Fruit fly (Drosophila melanogaster) whole organism, prepupa: Measurements from ENCODE around the gene CG15876.

ENCODE experiments used
- Blimp-1 ChIP-seq: fragments of 200-800 bp; sonication (Bioruptor generic); optimal IDR thresholded peaks from 3 replicates; lab custom pipeline; 2017; ENCODE audit warnings: missing biosample characterization, missing genetic modification characterization, mild to moderate bottlenecking, moderate library complexity, missing genetic modification reagents
- CG10631 ChIP-seq: fragments of 200-800 bp; sonication (Bioruptor generic); optimal IDR thresholded peaks from 2 replicates; lab custom pipeline; 2016; ENCODE audit warnings: missing biosample characterization, missing genetic modification characterization
- CG10669 ChIP-seq: fragments of 200-800 bp; sonication (Bioruptor generic); optimal IDR thresholded peaks from 3 replicates; lab custom pipeline; 2018; ENCODE audit warnings: missing biosample characterization, mild to moderate bottlenecking, missing genetic modification characterization, moderate library complexity
- CG11762 ChIP-seq: fragments of 200-800 bp; sonication (Bioruptor generic); optimal IDR thresholded peaks from 3 replicates; lab custom pipeline; 2016; ENCODE audit warnings: missing biosample characterization, missing genetic modification characterization; ENCODE audit not compliant: insufficient read depth
- CG11902 ChIP-seq: fragments of 200-800 bp; sonication (Bioruptor generic); optimal IDR thresholded peaks from 3 replicates; lab custom pipeline; 2016; ENCODE audit warnings: missing biosample characterization, missing genetic modification characterization
- CG15336 ChIP-seq: fragments of 200-800 bp; sonication (Bioruptor generic); IDR thresholded peaks from 2 replicates; pipeline ENCODE4 v1.3.6; 2022; ENCODE audit warnings: missing biosample characterization, missing genetic modification characterization
- CG1621 ChIP-seq: fragments of 200-800 bp; sonication (Bioruptor generic); optimal IDR thresholded peaks from 3 replicates; lab custom pipeline; 2018; ENCODE audit warnings: missing biosample characterization, mild to moderate bottlenecking, missing genetic modification characterization
- CG16779 ChIP-seq: fragments of 200-800 bp; sonication (Bioruptor generic); optimal IDR thresholded peaks from 3 replicates; lab custom pipeline; 2017; ENCODE audit warnings: missing biosample characterization, mild to moderate bottlenecking, missing genetic modification characterization
- CG3032 ChIP-seq: fragments of 200-800 bp; optimal IDR thresholded peaks from 2 replicates; lab custom pipeline; 2019; ENCODE audit warnings: missing biosample characterization, mild to moderate bottlenecking, missing genetic modification characterization, moderate library complexity
- CG31627 ChIP-seq: fragments of 200-800 bp; sonication (Bioruptor generic); optimal IDR thresholded peaks from 3 replicates; lab custom pipeline; 2016; ENCODE audit warnings: missing biosample characterization, missing genetic modification characterization
- CG32006 ChIP-seq: fragments of 200-800 bp; sonication (Bioruptor generic); optimal IDR thresholded peaks from 3 replicates; lab custom pipeline; 2017; ENCODE audit warnings: missing biosample characterization, mild to moderate bottlenecking, missing genetic modification characterization
- CG34406 ChIP-seq: fragments of 200-800 bp; sonication (Bioruptor generic); optimal IDR thresholded peaks from 3 replicates; lab custom pipeline; 2016; ENCODE audit warnings: missing biosample characterization, missing genetic modification characterization
- CG3919 ChIP-seq: fragments of 200-800 bp; sonication (Bioruptor generic); optimal IDR thresholded peaks from 3 replicates; lab custom pipeline; 2016; ENCODE audit warnings: missing biosample characterization, missing genetic modification characterization
- CG4318 ChIP-seq: fragments of 200-800 bp; sonication (Bioruptor generic); optimal IDR thresholded peaks from 3 replicates; lab custom pipeline; 2017; ENCODE audit warnings: missing biosample characterization, mild to moderate bottlenecking, missing genetic modification characterization
- CG6163 ChIP-seq: fragments of 200-800 bp; sonication (Bioruptor generic); IDR thresholded peaks from 3 replicates; pipeline ENCODE4 v1.3.6; 2022; ENCODE audit warnings: missing biosample characterization, missing genetic modification characterization
- CG6276 ChIP-seq: fragments of 200-800 bp; sonication (Bioruptor generic); optimal IDR thresholded peaks from 2 replicates; lab custom pipeline; 2017; ENCODE audit warnings: missing biosample characterization, mild to moderate bottlenecking, missing genetic modification characterization
- CG6792 ChIP-seq: fragments of 200-800 bp; sonication (Bioruptor generic); optimal IDR thresholded peaks from 3 replicates; lab custom pipeline; 2016; ENCODE audit warnings: missing biosample characterization, missing genetic modification characterization
- CG7368 ChIP-seq: fragments of 200-800 bp; sonication (Bioruptor generic); optimal IDR thresholded peaks from 3 replicates; lab custom pipeline; 2016; ENCODE audit warnings: missing biosample characterization, missing genetic modification characterization
- CG8119 ChIP-seq: fragments of 200-800 bp; sonication (Bioruptor generic); IDR thresholded peaks from 3 replicates; pipeline ENCODE4 v1.3.6; 2022; ENCODE audit warnings: missing biosample characterization, missing genetic modification characterization
- CG8319 ChIP-seq: fragments of 200-800 bp; sonication (Bioruptor generic); optimal IDR thresholded peaks from 3 replicates; lab custom pipeline; 2016; ENCODE audit warnings: missing biosample characterization, missing genetic modification characterization
- CG8632 ChIP-seq: fragments of 200-800 bp; sonication (Bioruptor generic); optimal IDR thresholded peaks from 3 replicates; lab custom pipeline; 2016; ENCODE audit warnings: missing biosample characterization, missing genetic modification characterization
- CG9139 ChIP-seq: fragments of 200-800 bp; sonication (Bioruptor generic); optimal IDR thresholded peaks from 3 replicates; lab custom pipeline; 2017; ENCODE audit warnings: missing biosample characterization, mild to moderate bottlenecking, missing genetic modification characterization
- Eip75B ChIP-seq: fragments of 200-800 bp; sonication (Bioruptor generic); optimal IDR thresholded peaks from 3 replicates; lab custom pipeline; 2016; ENCODE audit warnings: missing biosample characterization, missing genetic modification characterization
- Eip78C ChIP-seq: fragments of 200-800 bp; sonication (Bioruptor generic); peaks from one replicate; lab custom pipeline; 2016; ENCODE audit warnings: missing biosample characterization, missing genetic modification characterization
- Ets21C ChIP-seq: fragments of 200-800 bp; sonication (Bioruptor generic); optimal IDR thresholded peaks from 3 replicates; lab custom pipeline; 2016; ENCODE audit warnings: missing biosample characterization, missing genetic modification characterization
- Ets96B ChIP-seq: fragments of 200-800 bp; optimal IDR thresholded peaks from 2 replicates; lab custom pipeline; 2019; ENCODE audit warnings: missing biosample characterization, mild to moderate bottlenecking, missing genetic modification characterization, moderate library complexity
- Gug ChIP-seq: fragments of 200-800 bp; sonication (Bioruptor generic); IDR thresholded peaks from 2 replicates; pipeline ENCODE4 v1.3.6; 2022; ENCODE audit warnings: missing biosample characterization, missing genetic modification characterization
- Hr38 ChIP-seq: sonication (Bioruptor generic); optimal IDR thresholded peaks from 2 replicates; lab custom pipeline; 2016; ENCODE audit warnings: missing biosample characterization, missing genetic modification characterization
- Hr39 ChIP-seq: fragments of 200-800 bp; sonication (Bioruptor generic); optimal IDR thresholded peaks from 2 replicates; lab custom pipeline; 2016; ENCODE audit warnings: missing biosample characterization, missing genetic modification characterization
- OdsH ChIP-seq: fragments of 200-800 bp; sonication (Bioruptor generic); optimal IDR thresholded peaks from 3 replicates; lab custom pipeline; 2016; ENCODE audit warnings: missing biosample characterization, missing genetic modification characterization
- Sox102F ChIP-seq: fragments of 200-800 bp; sonication (Bioruptor generic); optimal IDR thresholded peaks from 2 replicates; lab custom pipeline; 2016; ENCODE audit warnings: missing biosample characterization, mild to moderate bottlenecking, missing genetic modification characterization
- Sox14 ChIP-seq: fragments of 200-800 bp; sonication (Bioruptor generic); optimal IDR thresholded peaks from 3 replicates; lab custom pipeline; 2016; ENCODE audit warnings: missing biosample characterization, missing genetic modification characterization
- Sox15 ChIP-seq: fragments of 200-800 bp; sonication (Bioruptor generic); optimal IDR thresholded peaks from 3 replicates; lab custom pipeline; 2016; ENCODE audit warnings: missing biosample characterization, missing genetic modification characterization
- achi ChIP-seq: fragments of 200-800 bp; sonication (Bioruptor generic); optimal IDR thresholded peaks from 3 replicates; lab custom pipeline; 2016; ENCODE audit warnings: missing biosample characterization, missing genetic modification characterization
- acj6 ChIP-seq: fragments of 200-800 bp; sonication (Bioruptor generic); optimal IDR thresholded peaks from 3 replicates; lab custom pipeline; 2016; ENCODE audit warnings: missing biosample characterization, missing genetic modification characterization
- cyc ChIP-seq: fragments of 200-800 bp; sonication (Bioruptor generic); optimal IDR thresholded peaks from 3 replicates; lab custom pipeline; 2016; ENCODE audit warnings: missing biosample characterization, missing genetic modification characterization
- dac ChIP-seq: fragments of 200-800 bp; sonication (Bioruptor generic); optimal IDR thresholded peaks from 2 replicates; lab custom pipeline; 2017; ENCODE audit warnings: missing biosample characterization, mild to moderate bottlenecking, missing genetic modification characterization
- eg ChIP-seq: fragments of 200-800 bp; sonication (Bioruptor generic); IDR thresholded peaks from 3 replicates; pipeline ENCODE4 v1.3.6; 2022; ENCODE audit warnings: missing biosample characterization, missing genetic modification characterization
- esn ChIP-seq: fragments of 200-800 bp; sonication (Bioruptor generic); optimal IDR thresholded peaks from 2 replicates; lab custom pipeline; 2016; ENCODE audit warnings: missing biosample characterization, mild to moderate bottlenecking, missing genetic modification characterization, moderate library complexity
- fd59A ChIP-seq: fragments of 200-800 bp; sonication (Bioruptor generic); optimal IDR thresholded peaks from 2 replicates; lab custom pipeline; 2017; ENCODE audit warnings: missing biosample characterization, mild to moderate bottlenecking, missing genetic modification characterization, missing genetic modification reagents
- fd85E ChIP-seq: fragments of 200-800 bp; sonication (Bioruptor generic); optimal IDR thresholded peaks from 3 replicates; lab custom pipeline; 2016; ENCODE audit warnings: missing biosample characterization, missing genetic modification characterization
- net ChIP-seq: fragments of 200-800 bp; sonication (Bioruptor generic); optimal IDR thresholded peaks from 3 replicates; lab custom pipeline; 2016; ENCODE audit warnings: missing biosample characterization, missing genetic modification characterization
- ss ChIP-seq, 2 experiments: fragments of 200-800 bp; sonication (Bioruptor generic); optimal IDR thresholded peaks; 2 replicates in 1 of 2; 3 replicates in 1 of 2; lab custom pipeline; 2017 to 2018; ENCODE audit warnings: mild to moderate bottlenecking in 2 of 2, missing biosample characterization in 2 of 2, missing genetic modification characterization in 2 of 2, moderate library complexity in 1 of 2
- svp ChIP-seq: fragments of 200-800 bp; sonication (Bioruptor generic); peaks from one replicate; lab custom pipeline; 2016; ENCODE audit warnings: missing biosample characterization, missing genetic modification characterization
- topi ChIP-seq: fragments of 200-800 bp; sonication (Bioruptor generic); optimal IDR thresholded peaks from 3 replicates; lab custom pipeline; 2016; ENCODE audit warnings: missing biosample characterization, missing genetic modification characterization
- vri ChIP-seq: fragments of 200-800 bp; sonication (Bioruptor generic); optimal IDR thresholded peaks from 3 replicates; lab custom pipeline; 2016; ENCODE audit warnings: missing biosample characterization, mild to moderate bottlenecking, missing genetic modification characterization

The CG15876 gene

DNA sequence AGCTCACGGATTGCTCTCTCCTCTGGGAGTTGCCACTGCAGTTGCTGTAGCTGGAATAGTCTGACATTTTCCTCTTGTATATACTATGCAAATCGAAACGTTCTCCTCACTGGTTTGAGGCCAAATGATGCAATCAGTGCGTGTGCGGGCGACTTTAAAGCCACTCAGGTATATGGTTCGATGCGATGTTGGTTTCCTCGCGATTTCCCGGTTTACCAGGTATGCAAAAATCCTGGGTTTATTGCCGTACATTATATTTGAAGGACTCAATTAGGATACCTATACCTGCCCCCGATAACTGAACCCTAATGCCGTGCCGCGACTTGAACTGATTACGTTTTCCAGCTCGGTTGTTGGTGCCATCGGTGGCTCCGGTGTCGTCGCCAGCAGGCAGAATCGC, 15.1 kb upstream of the CG15876 start, which contains the start of gene CG13712:
Gene CG13712 (minus strand): TSS at position 101 of the 400 bp plus-strand sequence.
- TF ChIP-seq Eip78C, result no peak
- TF ChIP-seq svp (GFP tag; lab: Kevin White, UChicago), result no peak
- TF ChIP-seq CG34406 (GFP tag; lab: Kevin White, UChicago), result no peak
- no peak for TF ChIP-seq CG8632 (GFP tag; lab: Kevin White, UChicago)
- no peak for TF ChIP-seq CG11762 (GFP tag; lab: Kevin White, UChicago)
- no peak for TF ChIP-seq CG6276 (GFP tag; lab: Kevin White, UChicago)
- TF ChIP-seq eg, result no peak
- TF ChIP-seq vri (GFP tag; lab: Kevin White, UChicago), result no peak
- no peak for TF ChIP-seq esn (GFP tag; lab: Kevin White, UChicago)
- TF ChIP-seq CG9139 (GFP tag; lab: Kevin White, UChicago), result no peak
- no peak for TF ChIP-seq topi (GFP tag; lab: Kevin White, UChicago)
- TF ChIP-seq, all 60 proteins: peak for 0

DNA sequence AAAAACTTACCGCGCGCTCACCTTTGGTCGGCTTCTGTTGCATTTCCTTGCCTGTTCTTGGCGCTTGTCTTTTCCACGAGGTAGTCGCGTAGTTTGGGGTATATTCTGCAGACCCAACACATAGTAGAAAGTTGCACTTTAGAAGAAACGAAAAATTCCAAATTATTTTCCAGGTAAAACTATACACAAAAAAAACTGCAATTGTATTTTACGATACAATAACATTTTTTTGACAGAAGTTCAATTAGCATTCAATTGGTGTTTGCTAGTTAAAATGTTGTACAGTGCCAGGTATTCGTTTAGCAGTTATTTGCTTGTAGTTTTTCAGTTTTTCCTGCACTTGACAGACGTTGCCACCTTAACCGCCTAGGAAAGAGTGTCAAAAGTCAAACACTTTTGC, 13.9 kb upstream of the CG15876 start:
- TF ChIP-seq CG1621 (tag; lab: Kevin White, UChicago) (no peak), ss (GFP tag; optimal IDR thresholded peaks at IDR 0.05; lab: Kevin White, UChicago) (no peak), dac (no peak), Sox15 (GFP tag; lab: Kevin White, UChicago) (no peak), CG32006 (GFP tag; lab: Kevin White, UChicago) (peak; percentile 24), Hr38 (GFP tag; lab: Kevin White, UChicago) (no peak), Gug (GFP tag; lab: Robert Waterston, UW) (0 out of 2 replicates have a peak, but pooled peaks have one; percentile 12), Eip75B (no peak), esn (GFP tag; lab: Kevin White, UChicago) (no peak), CG8119 (GFP tag; lab: Robert Waterston, UW) (0 out of 3 replicates have a peak, but pooled peaks have one; percentile 14), Sox102F (GFP tag; lab: Kevin White, UChicago) (no peak), CG6792 (GFP tag; lab: Kevin White, UChicago) (no peak), eg (no peak), svp (GFP tag; lab: Kevin White, UChicago) (no peak), fd85E (GFP tag; lab: Kevin White, UChicago) (no peak), Ets96B (tag; lab: Kevin White, UChicago) (no peak), acj6 (GFP tag; lab: Kevin White, UChicago) (no peak), achi (GFP tag; lab: Kevin White, UChicago) (no peak), CG3032 (tag; lab: Kevin White, UChicago) (no peak), OdsH (GFP tag; lab: Kevin White, UChicago) (no peak), CG8632 (GFP tag; lab: Kevin White, UChicago) (no peak), CG4318 (no peak), Sox14 (GFP tag; lab: Kevin White, UChicago) (no peak), CG31627 (no peak), CG11902 (GFP tag; lab: Kevin White, UChicago) (no peak), CG15336 (GFP tag; lab: Robert Waterston, UW) (0 out of 2 replicates have a peak, but pooled peaks have one; percentile 7), CG7368 (GFP tag; lab: Kevin White, UChicago) (no peak), fd59A (GFP tag; lab: Kevin White, UChicago) (no peak)

DNA sequence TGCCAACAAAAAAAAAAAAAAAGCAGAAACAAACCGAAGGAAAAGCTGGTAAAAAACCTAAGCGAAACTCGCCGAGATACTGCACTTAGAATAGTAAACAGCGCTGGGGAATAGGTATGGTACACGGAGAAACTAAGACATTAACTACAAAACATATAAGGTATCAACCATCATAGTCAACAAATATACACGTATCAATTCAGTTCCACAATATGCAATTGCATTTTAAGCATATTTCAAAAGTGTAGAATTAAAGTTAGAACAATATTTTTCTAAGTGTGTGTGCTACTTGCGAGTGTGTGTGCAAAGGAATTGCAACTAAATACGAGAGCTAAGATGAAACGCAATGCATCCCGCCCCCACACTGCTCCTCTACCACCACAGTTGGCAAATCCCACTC, 13.2 kb upstream of the CG15876 start:
- no peak for TF ChIP-seq Blimp-1 (GFP tag; lab: Kevin White, UChicago)
- TF ChIP-seq CG3032 (tag; lab: Kevin White, UChicago), result peak; percentile 52
- TF ChIP-seq net (GFP tag; lab: Kevin White, UChicago), result peak; percentile 40
- no peak for TF ChIP-seq fd59A (GFP tag; lab: Kevin White, UChicago)
- TF ChIP-seq CG8319 (GFP tag; lab: Kevin White, UChicago), result peak; percentile 20
- peak; percentile 77 for TF ChIP-seq CG6276 (GFP tag; lab: Kevin White, UChicago)
- no peak for TF ChIP-seq Hr39 (GFP tag; lab: Kevin White, UChicago)
- TF ChIP-seq CG3919, result peak; percentile 80
- no peak for TF ChIP-seq fd85E (GFP tag; lab: Kevin White, UChicago)
- TF ChIP-seq achi (GFP tag; lab: Kevin White, UChicago), result peak; percentile 71
- TF ChIP-seq CG6792 (GFP tag; lab: Kevin White, UChicago), result peak; percentile 43
- TF ChIP-seq Sox14 (GFP tag; lab: Kevin White, UChicago), result peak; percentile 72
- no peak for TF ChIP-seq Ets21C
- peak; percentile 6 for TF ChIP-seq CG16779
- TF ChIP-seq eg, result peak; percentile 88
- TF ChIP-seq vri (GFP tag; lab: Kevin White, UChicago), result no peak
- no peak for TF ChIP-seq CG31627
- peak; percentile 2 for TF ChIP-seq cyc
- TF ChIP-seq ss (GFP tag; optimal IDR thresholded peaks at IDR 0.05; lab: Kevin White, UChicago), result no peak
- peak; percentile 70 for TF ChIP-seq CG10631 (GFP tag; lab: Kevin White, UChicago)
- no peak for TF ChIP-seq CG34406 (GFP tag; lab: Kevin White, UChicago)
- peak; percentile 9 for TF ChIP-seq CG10669 (GFP tag; lab: Kevin White, UChicago)
- no peak for TF ChIP-seq CG9139 (GFP tag; lab: Kevin White, UChicago)
- peak; percentile 91 for TF ChIP-seq CG6163 (GFP tag; lab: Robert Waterston, UW)
- TF ChIP-seq CG8119 (GFP tag; lab: Robert Waterston, UW), result peak; percentile 91
- TF ChIP-seq OdsH (GFP tag; lab: Kevin White, UChicago), result peak; percentile 72
